Fruit fly (Drosophila melanogaster): ENCODE data around the gene CG43845.

DNA sequence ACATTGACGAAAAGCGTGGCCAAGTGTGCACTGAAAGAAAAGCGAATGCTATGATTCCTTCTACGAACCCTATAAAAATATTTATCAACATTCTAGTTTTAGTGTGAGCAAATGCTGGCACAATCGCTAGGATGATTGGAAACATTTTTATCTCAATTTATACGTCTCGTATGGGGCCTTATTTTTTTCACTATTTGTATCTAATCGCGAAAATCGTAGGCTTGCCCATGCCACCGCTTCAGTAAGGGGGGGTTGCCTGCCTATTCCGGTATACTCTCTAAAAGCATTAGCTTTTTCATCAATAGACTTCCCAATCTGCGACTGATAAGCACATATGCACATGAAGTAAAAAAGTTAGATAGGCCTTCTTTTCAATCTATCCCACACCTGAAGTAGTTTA is 42.7 kb upstream of the CG43845 start:
- TF ChIP-seq dsf (GFP tag; optimal IDR thresholded peaks at IDR 0.05; ENCODE audit: borderline replicate concordance) (no peak), Myc (optimal IDR thresholded peaks at IDR 0.05) (no peak)

Measured in whole organism, wandering third instar larva.